Worm (Caenorhabditis elegans) whole organism, late embryonic: ENCODE data around the gene sre-53.

Experiments
- T23F11.4 ChIP-seq: fragments of 200-800 bp; sonication (Bioruptor generic); optimal IDR thresholded peaks from 2 replicates; lab custom pipeline; 2018; ENCODE audit warnings: mild to moderate bottlenecking, missing genetic modification characterization, missing compliant biosample characterization
- ahr-1 ChIP-seq: sonication (generic microtip); optimal IDR thresholded peaks from 2 replicates; lab custom pipeline; 2016; ENCODE audit warnings: missing genetic modification characterization, missing compliant biosample characterization
- ceh-19 ChIP-seq: fragments of 200-800 bp; sonication (Bioruptor generic); optimal IDR thresholded peaks from 2 replicates; lab custom pipeline; 2018; ENCODE audit warnings: mild to moderate bottlenecking, missing genetic modification characterization, missing compliant biosample characterization
- ceh-22 ChIP-seq: sonication (generic microtip); optimal IDR thresholded peaks from 2 replicates; lab custom pipeline; 2017; ENCODE audit warnings: missing biosample characterization, missing genetic modification characterization
- ceh-31 ChIP-seq: sonication (generic microtip); optimal IDR thresholded peaks from 2 replicates; lab custom pipeline; 2016; ENCODE audit warnings: missing genetic modification characterization, missing compliant biosample characterization
- ceh-48 ChIP-seq: sonication (generic microtip); optimal IDR thresholded peaks from 2 replicates; lab custom pipeline; 2016; ENCODE audit warnings: missing genetic modification characterization, inconsistent platforms, missing compliant biosample characterization
- ceh-9 ChIP-seq: sonication (generic microtip); optimal IDR thresholded peaks from 2 replicates; lab custom pipeline; 2016; ENCODE audit warnings: mild to moderate bottlenecking, missing genetic modification characterization, inconsistent platforms, missing compliant biosample characterization
- dmd-4 ChIP-seq: sonication (generic microtip); optimal IDR thresholded peaks from 2 replicates; lab custom pipeline; 2016; ENCODE audit warnings: borderline replicate concordance, missing genetic modification characterization, missing compliant biosample characterization
- elt-2 ChIP-seq: sonication (generic microtip); optimal IDR thresholded peaks from 2 replicates; lab custom pipeline; 2016; ENCODE audit warnings: missing genetic modification reagents, missing genetic modification characterization, missing compliant biosample characterization
- elt-4 ChIP-seq: sonication (generic microtip); optimal IDR thresholded peaks from 2 replicates; lab custom pipeline; 2016; ENCODE audit warnings: missing genetic modification characterization, missing compliant biosample characterization
- eyg-1 ChIP-seq: sonication (generic microtip); optimal IDR thresholded peaks from 2 replicates; lab custom pipeline; 2016; ENCODE audit warnings: missing genotype, missing genetic modification characterization, missing compliant biosample characterization
- hlh-30 ChIP-seq: sonication (generic microtip); optimal IDR thresholded peaks from 2 replicates; lab custom pipeline; 2017; ENCODE audit warnings: antibody characterized with exemption, missing genetic modification characterization, missing compliant biosample characterization; ENCODE audit not compliant: insufficient read depth
- hlh-8 ChIP-seq: sonication (generic microtip); optimal IDR thresholded peaks from 2 replicates; lab custom pipeline; 2016; ENCODE audit warnings: missing genotype, missing genetic modification characterization, missing compliant biosample characterization
- lim-6 ChIP-seq: sonication (generic microtip); optimal IDR thresholded peaks from 2 replicates; lab custom pipeline; 2016; ENCODE audit warnings: missing genetic modification characterization, missing compliant biosample characterization
- lin-11 ChIP-seq: fragments of 200-800 bp; sonication (Bioruptor generic); optimal IDR thresholded peaks from 2 replicates; lab custom pipeline; 2018; ENCODE audit warnings: mild to moderate bottlenecking, missing genetic modification characterization, missing compliant biosample characterization
- nfya-1 ChIP-seq: sonication (generic microtip); optimal IDR thresholded peaks from 2 replicates; lab custom pipeline; 2017; ENCODE audit warnings: missing genetic modification characterization, mild to moderate bottlenecking, missing compliant biosample characterization, antibody characterized with exemption, moderate library complexity
- odd-2 ChIP-seq: sonication (generic microtip); optimal IDR thresholded peaks from 2 replicates; lab custom pipeline; 2017; ENCODE audit warnings: antibody characterized with exemption, mild to moderate bottlenecking, missing genetic modification characterization, missing compliant biosample characterization
- pat-9 ChIP-seq: fragments of 200-800 bp; sonication (Bioruptor generic); optimal IDR thresholded peaks from 2 replicates; lab custom pipeline; 2018; ENCODE audit warnings: mild to moderate bottlenecking, missing genetic modification characterization, moderate library complexity, missing compliant biosample characterization
- pha-2 ChIP-seq: sonication (generic microtip); optimal IDR thresholded peaks from 2 replicates; lab custom pipeline; 2017; ENCODE audit warnings: mild to moderate bottlenecking, missing genetic modification characterization, missing compliant biosample characterization
- pha-4 ChIP-seq: fragments of 150-350 bp; optimal IDR thresholded peaks from 2 replicates; lab custom pipeline; 2018; ENCODE audit warnings: missing biosample characterization, missing genetic modification reagents, missing genetic modification characterization
- pqm-1 ChIP-seq: sonication (generic microtip); optimal IDR thresholded peaks from 2 replicates; lab custom pipeline; 2016; ENCODE audit warnings: missing genetic modification characterization, missing compliant biosample characterization
- pros-1 ChIP-seq: fragments of 150-350 bp; optimal IDR thresholded peaks from 2 replicates; lab custom pipeline; 2014; ENCODE audit warnings: missing biosample characterization, missing genetic modification reagents, missing genetic modification characterization
- tbx-2 ChIP-seq: sonication (generic microtip); optimal IDR thresholded peaks from 2 replicates; lab custom pipeline; 2016; ENCODE audit warnings: missing genetic modification characterization, missing compliant biosample characterization
- tbx-7 ChIP-seq: sonication (generic microtip); optimal IDR thresholded peaks from 2 replicates; lab custom pipeline; 2016; ENCODE audit warnings: missing genotype, missing genetic modification characterization, missing compliant biosample characterization
- unc-42 ChIP-seq: sonication (generic microtip); optimal IDR thresholded peaks from 2 replicates; lab custom pipeline; 2016; ENCODE audit warnings: missing genotype, missing genetic modification characterization, missing compliant biosample characterization
- unc-86 ChIP-seq: sonication (generic microtip); optimal IDR thresholded peaks from 2 replicates; lab custom pipeline; 2016; ENCODE audit warnings: missing genetic modification characterization, missing compliant biosample characterization
- zip-5 ChIP-seq: sonication (generic microtip); optimal IDR thresholded peaks from 2 replicates; lab custom pipeline; 2016; ENCODE audit warnings: missing genetic modification characterization, missing compliant biosample characterization

The sre-53 gene

DNA sequence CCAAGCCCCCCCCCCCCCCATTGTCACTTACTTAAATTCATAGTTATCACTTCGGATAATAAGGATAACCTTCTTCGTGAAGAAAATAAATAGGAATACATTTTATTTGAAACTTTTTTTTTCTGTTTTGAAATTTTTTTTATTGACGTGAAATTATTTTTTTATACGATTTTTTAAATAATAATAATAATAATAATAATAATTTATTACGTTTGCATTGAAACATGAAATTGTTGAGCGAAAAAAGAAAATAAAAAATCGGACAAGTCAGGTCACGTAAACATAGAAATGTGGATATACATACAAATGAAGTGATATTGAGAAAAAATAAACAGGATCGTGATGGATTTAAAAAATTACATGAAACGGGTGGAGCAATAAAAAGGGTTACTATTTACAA lies 13.6 kb downstream of the sre-53 start, which contains the start of gene C50E10.2:
Gene C50E10.2 (minus strand): TSS at position 101 of the 400 bp plus-strand sequence.
- no peak for TF ChIP-seq zip-5 (tag; lab: Kevin White, UChicago)
- no peak for TF ChIP-seq pat-9 (tag; lab: Kevin White, UChicago)
- TF ChIP-seq ceh-22 (tag; lab: Kevin White, UChicago), result no peak
- TF ChIP-seq ahr-1 (tag; lab: Kevin White, UChicago), result no peak
- TF ChIP-seq, all 69 proteins: peak for 0

ce11 chrII:12303142-12303541 lies 20.1 kb downstream of the sre-53 start, which contains the start of gene sre-50:
TSS of gene sre-50 (plus strand) at chrII:12303525.
- TF ChIP-seq lim-6 (tag; lab: Kevin White, UChicago) (no peak), ceh-48 (peak; percentile 16)

ce11 chrII:12302354-12302753 lies 20.9 kb downstream of the sre-53 start, which contains the start of gene C50E10.1:
TSS of gene C50E10.1 (minus strand) at chrII:12302454.
- TF ChIP-seq elt-2 (tag; lab: Kevin White, UChicago) (no peak), pros-1 (tag; lab: Kevin White, UChicago) (no peak), elt-4 (tag; lab: Kevin White, UChicago) (no peak), lin-11 (tag; lab: Kevin White, UChicago) (no peak), eyg-1 (tag; lab: Kevin White, UChicago) (no peak), odd-2 (tag; lab: Kevin White, UChicago) (no peak), pha-2 (tag; lab: Kevin White, UChicago) (no peak), tbx-7 (tag; lab: Kevin White, UChicago) (no peak), ceh-19 (no peak), T23F11.4 (GFP tag; lab: Kevin White, UChicago) (no peak), hlh-8 (no peak), ceh-31 (tag; lab: Kevin White, UChicago) (no peak), dmd-4 (tag; lab: Kevin White, UChicago) (no peak)

DNA sequence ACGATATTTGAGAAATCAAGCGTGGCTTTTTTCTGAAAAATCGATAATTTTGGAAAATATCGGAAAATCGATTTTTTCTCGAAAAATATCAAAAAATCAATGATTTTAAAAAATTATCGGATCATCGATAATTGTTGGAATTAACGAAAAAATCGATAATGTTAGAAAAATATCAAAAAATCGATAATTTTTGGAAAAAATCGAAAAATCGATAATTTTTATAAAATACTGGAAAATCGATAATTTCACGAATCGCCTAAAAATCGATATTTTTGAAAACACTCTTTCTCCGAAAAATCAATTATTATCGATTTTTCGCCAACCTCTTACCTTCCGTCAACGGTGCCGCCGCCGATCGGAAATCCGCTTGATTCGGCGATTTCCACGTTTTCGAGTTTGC lies 22.0 kb downstream of the sre-53 start:
- TF ChIP-seq ceh-48, result peak; percentile 68
- TF ChIP-seq pha-4 (tag; lab: Kevin White, UChicago), result no peak

DNA sequence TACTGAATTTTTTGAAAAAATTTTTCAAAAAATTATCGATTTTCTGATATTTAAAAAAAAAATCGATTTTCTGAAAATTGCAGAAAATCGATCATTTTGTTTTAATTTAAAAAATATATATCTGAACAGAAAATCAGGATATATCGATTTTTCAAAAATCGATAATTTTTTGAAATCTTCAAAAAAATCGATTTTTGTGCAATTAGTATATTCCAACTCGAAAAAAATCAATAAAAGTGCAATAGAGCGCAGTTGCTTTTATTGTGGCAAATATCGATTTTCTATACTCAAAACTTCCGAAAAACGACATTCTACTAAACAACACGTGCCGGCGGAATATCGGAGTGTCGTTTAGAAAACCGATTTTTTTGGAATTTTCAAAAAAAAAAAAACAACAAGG lies 22.5 kb downstream of the sre-53 start:
- peak; percentile 3 for TF ChIP-seq ceh-48
- TF ChIP-seq pat-9 (tag; lab: Kevin White, UChicago), result no peak
- TF ChIP-seq ceh-31 (tag; lab: Kevin White, UChicago), result no peak
- no peak for TF ChIP-seq T23F11.4 (GFP tag; lab: Kevin White, UChicago)

DNA sequence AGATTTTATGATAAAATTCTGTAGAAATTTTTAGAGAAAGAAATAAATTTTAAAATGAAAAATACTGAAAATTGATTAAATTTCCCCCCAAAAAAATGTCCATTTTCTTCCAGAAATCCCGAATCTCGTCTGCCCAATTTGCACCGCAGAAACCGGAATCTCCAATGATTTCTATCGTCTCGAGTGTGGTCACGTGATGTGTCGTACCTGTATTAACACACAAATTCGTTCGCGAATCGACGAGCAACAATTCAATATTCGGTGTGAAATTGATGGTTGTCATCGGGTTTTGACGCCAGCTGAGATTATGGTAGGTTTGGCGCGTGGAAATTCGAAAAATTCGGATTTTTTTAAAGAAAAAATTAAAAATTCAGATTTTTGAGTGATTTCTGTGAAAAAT lies 26.6 kb downstream of the sre-53 start:
- peak; percentile 60 for TF ChIP-seq hlh-30 (tag; lab: Kevin White, UChicago)
- TF ChIP-seq pros-1 (tag; lab: Kevin White, UChicago), result no peak
- no peak for TF ChIP-seq pqm-1 (tag; lab: Kevin White, UChicago)

ce11 chrII:12289085-12289484 lies 34.1 kb downstream of the sre-53 start, which contains the start of gene Y57A10A.31:
TSS of gene Y57A10A.31 (plus strand) at chrII:12289385.
- TF ChIP-seq ceh-9 (tag; lab: Kevin White, UChicago), result no peak
- TF ChIP-seq tbx-7 (tag; lab: Kevin White, UChicago), result no peak
- no peak for TF ChIP-seq unc-86
- no peak for TF ChIP-seq nfya-1
- no peak for TF ChIP-seq unc-42 (tag; lab: Kevin White, UChicago)

- TF ChIP-seq tbx-2, result no peak
Observed at ce11 chrII:12284045-12284444, 39.2 kb downstream of the sre-53 start.
